Fruit fly (Drosophila melanogaster) whole organism, embryonic: ENCODE results near the gene Eip63E.

ENCODE experiments used
- CG10462 ChIP-seq: fragments of 200-800 bp; sonication (Bioruptor generic); optimal IDR thresholded peaks from 2 replicates; lab custom pipeline; 2016; ENCODE audit warnings: missing biosample characterization, missing genetic modification characterization
- CG10959 ChIP-seq: fragments of 200-800 bp; sonication (Bioruptor generic); IDR thresholded peaks from 2 replicates; pipeline ENCODE4 v1.3.6; 2022; ENCODE audit warnings: missing biosample characterization, missing genetic modification characterization
- CG13123 ChIP-seq: fragments of 200-800 bp; sonication (Bioruptor generic); optimal IDR thresholded peaks from 2 replicates; lab custom pipeline; 2016; ENCODE audit warnings: missing biosample characterization, missing genetic modification characterization
- CG13424 ChIP-seq: fragments of 200-800 bp; sonication (Bioruptor generic); optimal IDR thresholded peaks from 2 replicates; lab custom pipeline; 2019; ENCODE audit warnings: missing biosample characterization, mild to moderate bottlenecking, missing genetic modification characterization, moderate library complexity
- CG14441 ChIP-seq: fragments of 200-800 bp; sonication (Bioruptor generic); IDR thresholded peaks from 2 replicates; pipeline ENCODE4 v1.3.6; 2022; ENCODE audit warnings: missing biosample characterization, missing genetic modification characterization
- CG15269 ChIP-seq: fragments of 200-800 bp; sonication (Bioruptor generic); optimal IDR thresholded peaks from 2 replicates; lab custom pipeline; 2018; ENCODE audit warnings: missing biosample characterization, mild to moderate bottlenecking, missing genetic modification characterization, moderate library complexity
- CG16813 ChIP-seq: fragments of 200-800 bp; sonication (Bioruptor generic); IDR thresholded peaks from 3 replicates; pipeline ENCODE4 v1.3.6; 2022; ENCODE audit warnings: missing biosample characterization, missing genetic modification characterization; ENCODE audit not compliant: partially characterized antibody
- CG17328 ChIP-seq: fragments of 200-800 bp; sonication (Bioruptor generic); IDR thresholded peaks from 2 replicates; pipeline ENCODE4 v1.3.6; 2022; ENCODE audit warnings: missing biosample characterization, missing genetic modification characterization
- CG17568 ChIP-seq: fragments of 200-800 bp; sonication (Bioruptor generic); optimal IDR thresholded peaks from 2 replicates; lab custom pipeline; 2018; ENCODE audit warnings: missing biosample characterization, mild to moderate bottlenecking, missing genetic modification characterization, moderate library complexity
- CG18262 ChIP-seq: fragments of 200-800 bp; optimal IDR thresholded peaks from 3 replicates; lab custom pipeline; 2019; ENCODE audit warnings: missing biosample characterization, mild to moderate bottlenecking, missing genetic modification characterization, moderate library complexity
- CG18619 ChIP-seq: fragments of 200-800 bp; sonication (Bioruptor generic); optimal IDR thresholded peaks from 3 replicates; lab custom pipeline; 2017; ENCODE audit warnings: missing biosample characterization, mild to moderate bottlenecking, missing genetic modification characterization
- CG2712 ChIP-seq: fragments of 200-800 bp; optimal IDR thresholded peaks from 3 replicates; lab custom pipeline; 2019; ENCODE audit warnings: missing biosample characterization, mild to moderate bottlenecking, missing genetic modification characterization, moderate library complexity
- CG32767 ChIP-seq: fragments of 200-800 bp; sonication (Bioruptor generic); IDR thresholded peaks from 2 replicates; pipeline ENCODE4 v1.3.6; 2022; ENCODE audit warnings: missing biosample characterization, missing genetic modification characterization
- CG3281 ChIP-seq: fragments of 200-800 bp; sonication (Bioruptor generic); optimal IDR thresholded peaks from 3 replicates; lab custom pipeline; 2017; ENCODE audit warnings: missing biosample characterization, mild to moderate bottlenecking, missing genetic modification characterization
- CG42726 ChIP-seq: fragments of 200-800 bp; sonication (Bioruptor generic); IDR thresholded peaks from 2 replicates; pipeline ENCODE4 v1.3.6; 2022; ENCODE audit warnings: missing biosample characterization, missing genetic modification characterization; ENCODE audit not compliant: partially characterized antibody
- CG4820 ChIP-seq: fragments of 200-800 bp; sonication (Bioruptor generic); optimal IDR thresholded peaks from 3 replicates; lab custom pipeline; 2016; ENCODE audit warnings: missing biosample characterization, missing genetic modification characterization
- CG6272 ChIP-seq: fragments of 200-800 bp; sonication (Bioruptor generic); IDR thresholded peaks from 2 replicates; pipeline ENCODE4 v1.3.6; 2022; ENCODE audit warnings: missing biosample characterization, missing genetic modification characterization
- CG6654 ChIP-seq: fragments of 200-800 bp; sonication (Bioruptor generic); optimal IDR thresholded peaks from 2 replicates; lab custom pipeline; 2017; ENCODE audit warnings: missing biosample characterization, mild to moderate bottlenecking, missing genetic modification characterization
- CG7357 ChIP-seq: fragments of 200-800 bp; sonication (Bioruptor generic); IDR thresholded peaks from 3 replicates; pipeline ENCODE4 v1.3.6; 2022; ENCODE audit warnings: missing biosample characterization, missing genetic modification characterization
- CG8359 ChIP-seq: fragments of 200-800 bp; sonication (Bioruptor generic); optimal IDR thresholded peaks from 2 replicates; lab custom pipeline; 2017; ENCODE audit warnings: missing biosample characterization, mild to moderate bottlenecking, missing genetic modification characterization, borderline replicate concordance
- CG9876 ChIP-seq: fragments of 200-800 bp; sonication (Bioruptor generic); optimal IDR thresholded peaks from 2 replicates; lab custom pipeline; 2016; ENCODE audit warnings: missing biosample characterization, missing genetic modification characterization
- Dad ChIP-seq: fragments of 200-800 bp; sonication (Bioruptor generic); optimal IDR thresholded peaks from 3 replicates; lab custom pipeline; 2016; ENCODE audit warnings: missing biosample characterization, missing genetic modification characterization
- Gsc ChIP-seq: fragments of 200-800 bp; sonication (Bioruptor generic); IDR thresholded peaks from 2 replicates; pipeline ENCODE4 v1.3.6; 2022; ENCODE audit warnings: missing biosample characterization, missing genetic modification characterization
- HLHmδ ChIP-seq: fragments of 200-800 bp; sonication (Bioruptor generic); optimal IDR thresholded peaks from 2 replicates; lab custom pipeline; 2018; ENCODE audit warnings: missing biosample characterization, mild to moderate bottlenecking, missing genetic modification characterization, moderate library complexity
- HmgD ChIP-seq: fragments of 200-800 bp; sonication (Bioruptor generic); optimal IDR thresholded peaks from 3 replicates; lab custom pipeline; 2016; ENCODE audit warnings: missing biosample characterization, missing genetic modification characterization
- Hr51 ChIP-seq, 2 experiments: fragments of 200-800 bp; sonication (Bioruptor generic); optimal IDR thresholded peaks; 2 replicates in 1 of 2; 3 replicates in 1 of 2; lab custom pipeline; 2016 to 2018; ENCODE audit warnings: missing biosample characterization in 2 of 2, missing genetic modification characterization in 2 of 2, mild to moderate bottlenecking in 1 of 2, moderate library complexity in 1 of 2
- Hsf ChIP-seq: fragments of 200-800 bp; sonication (Bioruptor generic); optimal IDR thresholded peaks from 3 replicates; lab custom pipeline; 2016; ENCODE audit warnings: missing biosample characterization, missing genetic modification characterization
- Kr ChIP-seq: fragments of 200-800 bp; sonication (Bioruptor generic); optimal IDR thresholded peaks from 2 replicates; lab custom pipeline; 2017; ENCODE audit warnings: missing biosample characterization, mild to moderate bottlenecking, missing genetic modification characterization
- Nf-YA ChIP-seq: fragments of 200-800 bp; sonication (Bioruptor generic); IDR thresholded peaks from 2 replicates; pipeline ENCODE4 v1.3.6; 2022; ENCODE audit warnings: missing biosample characterization, missing genetic modification characterization
- PHDP ChIP-seq: fragments of 200-800 bp; sonication (Bioruptor generic); optimal IDR thresholded peaks from 3 replicates; lab custom pipeline; 2018; ENCODE audit warnings: missing biosample characterization, mild to moderate bottlenecking, missing genetic modification characterization, moderate library complexity
- Ravus ChIP-seq: fragments of 200-800 bp; sonication (Bioruptor generic); IDR thresholded peaks from 2 replicates; pipeline ENCODE4 v1.3.6; 2022; ENCODE audit warnings: missing biosample characterization, missing genetic modification characterization
- Scr ChIP-seq: fragments of 200-800 bp; sonication (Bioruptor generic); IDR thresholded peaks from 2 replicates; pipeline ENCODE4 v1.3.6; 2022; ENCODE audit warnings: missing biosample characterization, missing genetic modification characterization; ENCODE audit not compliant: partially characterized antibody
- TFAM ChIP-seq: fragments of 200-800 bp; sonication (Bioruptor generic); optimal IDR thresholded peaks from 2 replicates; lab custom pipeline; 2017; ENCODE audit warnings: missing biosample characterization, missing genetic modification characterization, inconsistent platforms
- bcd ChIP-seq: fragments of 200-800 bp; sonication (Bioruptor generic); optimal IDR thresholded peaks from 2 replicates; lab custom pipeline; 2017; ENCODE audit warnings: missing biosample characterization, mild to moderate bottlenecking, missing genetic modification characterization
- ci ChIP-seq: fragments of 200-800 bp; sonication (Bioruptor generic); IDR thresholded peaks from 3 replicates; pipeline ENCODE4 v1.3.6; 2022; ENCODE audit warnings: missing biosample characterization, missing genetic modification characterization
- dm ChIP-seq: fragments of 200-800 bp; sonication (Bioruptor generic); optimal IDR thresholded peaks from 3 replicates; lab custom pipeline; 2016; ENCODE audit warnings: missing biosample characterization, missing genetic modification characterization
- ems ChIP-seq: fragments of 200-800 bp; sonication (Bioruptor generic); optimal IDR thresholded peaks from 3 replicates; lab custom pipeline; 2016; ENCODE audit warnings: missing biosample characterization, missing genetic modification characterization
- esg ChIP-seq: fragments of 200-800 bp; sonication (Bioruptor generic); conservative IDR thresholded peaks from 2 replicates; pipeline ENCODE4 v1.3.6; 2022; ENCODE audit warnings: missing biosample characterization, missing genetic modification characterization
- ewg ChIP-seq: fragments of 200-800 bp; sonication (Bioruptor generic); optimal IDR thresholded peaks from 3 replicates; lab custom pipeline; 2017; ENCODE audit warnings: mild to moderate bottlenecking, missing biosample characterization, missing genetic modification reagents, missing genetic modification characterization
- fd64A ChIP-seq: fragments of 200-800 bp; sonication (Bioruptor generic); optimal IDR thresholded peaks from 3 replicates; lab custom pipeline; 2018; ENCODE audit warnings: missing biosample characterization, mild to moderate bottlenecking, missing genetic modification characterization
- fu2 ChIP-seq: fragments of 200-800 bp; sonication (Bioruptor generic); optimal IDR thresholded peaks from 2 replicates; lab custom pipeline; 2016; ENCODE audit warnings: missing biosample characterization, missing genetic modification characterization
- gce ChIP-seq: fragments of 200-800 bp; sonication (Bioruptor generic); IDR thresholded peaks from 3 replicates; pipeline ENCODE4 v1.3.6; 2022; ENCODE audit warnings: missing biosample characterization, missing genetic modification characterization
- gsb ChIP-seq: fragments of 200-800 bp; sonication (Bioruptor generic); IDR thresholded peaks from 2 replicates; pipeline ENCODE4 v1.3.6; 2022; ENCODE audit warnings: missing biosample characterization, missing genetic modification characterization
- gt ChIP-seq: fragments of 200-800 bp; sonication (Bioruptor generic); IDR thresholded peaks from 2 replicates; pipeline ENCODE4 v1.3.6; 2022; ENCODE audit warnings: missing biosample characterization, missing genetic modification characterization
- hth ChIP-seq: fragments of >200 bp; optimal IDR thresholded peaks from 2 replicates; lab custom pipeline; 2017; ENCODE audit warnings: inconsistent platforms
- lov ChIP-seq, 2 experiments: fragments of 200-800 bp in 1 of 2; fragments of >200 bp in 1 of 2; sonication (Bioruptor generic) in 1 of 2; IDR thresholded peaks in 1 of 2; optimal IDR thresholded peaks in 1 of 2; 2 replicates in 1 of 2; 3 replicates in 1 of 2; pipeline versions ENCODE4 v1.3.6 to Lab custom; 2017 to 2022; ENCODE audit warnings: missing biosample characterization in 1 of 2, missing genetic modification characterization in 1 of 2
- ranshi ChIP-seq: fragments of 200-800 bp; sonication (Bioruptor generic); IDR thresholded peaks from 2 replicates; pipeline ENCODE4 v1.3.6; 2022; ENCODE audit warnings: missing biosample characterization, missing genetic modification characterization
- slp2 ChIP-seq: fragments of 200-800 bp; sonication (Bioruptor generic); optimal IDR thresholded peaks from 2 replicates; lab custom pipeline; 2016; ENCODE audit warnings: missing biosample characterization, missing genetic modification characterization
- vnd ChIP-seq: fragments of 200-800 bp; sonication (Bioruptor generic); IDR thresholded peaks from 3 replicates; pipeline ENCODE4 v1.3.6; 2022; ENCODE audit warnings: missing biosample characterization, missing genetic modification characterization; ENCODE audit not compliant: partially characterized antibody
- wdn ChIP-seq: fragments of 200-800 bp; sonication (Bioruptor generic); IDR thresholded peaks from 2 replicates; pipeline ENCODE4 v1.3.6; 2022; ENCODE audit warnings: missing biosample characterization, missing genetic modification characterization

The Eip63E gene

DNA sequence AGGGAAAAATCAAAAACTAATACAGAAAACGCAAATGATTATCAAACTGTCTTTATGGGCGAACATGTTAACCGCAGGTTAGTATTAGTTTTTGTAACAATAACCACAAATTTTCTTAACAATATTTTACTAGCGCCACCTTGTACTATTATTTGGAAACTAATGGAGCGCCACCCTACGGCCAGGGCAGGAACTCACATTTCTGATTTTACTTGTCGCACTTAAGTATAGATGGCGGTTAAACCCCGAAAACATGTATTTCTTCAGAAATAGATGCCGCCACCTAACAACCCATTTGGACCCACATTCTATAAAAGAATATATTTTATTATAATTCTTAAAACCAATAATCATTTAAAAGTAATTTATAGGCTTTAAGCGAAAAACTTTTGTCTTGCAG lies 100.8 kb downstream of the Eip63E start (continued):
- TF ChIP-seq CG9876 (GFP tag; lab: Kevin White, UChicago) = peak; percentile 86
- TF ChIP-seq CG6272 (GFP tag; lab: Robert Waterston, UW) = peak; percentile 59
- TF ChIP-seq CG13424 (tag; lab: Kevin White, UChicago) = peak; percentile 69
- peak; percentile 76 for TF ChIP-seq slp2 (GFP tag; lab: Kevin White, UChicago)
- TF ChIP-seq Ravus (GFP tag; lab: Robert Waterston, UW) = no peak
- TF ChIP-seq CG8359 (GFP tag; lab: Kevin White, UChicago) = peak; percentile 15
- peak; percentile 90 for TF ChIP-seq Hsf (GFP tag; lab: Kevin White, UChicago)
- peak; percentile 20 for TF ChIP-seq TFAM (GFP tag; lab: Kevin White, UChicago)
- peak; percentile 74 for TF ChIP-seq CG15269 (tag; lab: Kevin White, UChicago)
- TF ChIP-seq esg = peak; percentile 55
- TF ChIP-seq ems (GFP tag; lab: Kevin White, UChicago) = no peak
- no peak for TF ChIP-seq CG32767
- peak; percentile 48 for TF ChIP-seq CG10462
- TF ChIP-seq hth = no peak
- TF ChIP-seq CG13123 (GFP tag; lab: Kevin White, UChicago) = peak; percentile 33
- peak; percentile 67 for TF ChIP-seq gsb
- peak; percentile 84 for TF ChIP-seq CG2712 (tag; lab: Kevin White, UChicago)
- TF ChIP-seq CG3281 = peak; percentile 31
- peak; percentile 88 for TF ChIP-seq CG42726 (GFP tag; lab: Robert Waterston, UW)
- no peak for TF ChIP-seq CG16813 (GFP tag; lab: Robert Waterston, UW)
- peak; percentile 64; the same call in 1 of the 2 replicates for TF ChIP-seq wdn (GFP tag; lab: Robert Waterston, UW)
- TF ChIP-seq CG14441 (GFP tag; lab: Robert Waterston, UW) = peak; percentile 87
- peak; percentile 35 for TF ChIP-seq CG17568 (GFP tag; lab: Kevin White, UChicago)
- TF ChIP-seq HLHmδ (GFP tag; lab: Kevin White, UChicago) = no peak
- peak; percentile 48 for TF ChIP-seq ewg (GFP tag; lab: Kevin White, UChicago)
- no peak for TF ChIP-seq lov (optimal IDR thresholded peaks at IDR 0.05; lab: Kevin White, UChicago)
- peak; percentile 70 for TF ChIP-seq lov (GFP tag; IDR thresholded peaks at IDR 0.05; lab: Robert Waterston, UW)
- no peak for TF ChIP-seq fd64A (GFP tag; lab: Kevin White, UChicago)
- TF ChIP-seq vnd (GFP tag; lab: Robert Waterston, UW) = no peak
- TF ChIP-seq CG18262 (tag; lab: Kevin White, UChicago) = peak; percentile 73
- peak; percentile 78 for TF ChIP-seq PHDP (tag; lab: Kevin White, UChicago)
- no peak for TF ChIP-seq Gsc (GFP tag; lab: Robert Waterston, UW)
- peak; percentile 51 for TF ChIP-seq HmgD (GFP tag; lab: Kevin White, UChicago)
- TF ChIP-seq Scr (GFP tag; lab: Robert Waterston, UW) = peak; percentile 26; the same call in 1 of the 2 replicates
- peak; percentile 70 for TF ChIP-seq CG18619 (GFP tag; lab: Kevin White, UChicago)
- TF ChIP-seq CG6654 = peak; percentile 59
- peak; percentile 81 for TF ChIP-seq bcd (GFP tag; lab: Kevin White, UChicago)
- TF ChIP-seq dm (GFP tag; lab: Kevin White, UChicago) = peak; percentile 22
- peak; percentile 64 to 69 for TF ChIP-seq Hr51 (GFP tag; optimal IDR thresholded peaks at IDR 0.05; lab: Kevin White, UChicago)
- TF ChIP-seq gce (GFP tag; lab: Robert Waterston, UW) = 0 out of 3 replicates have a peak, but pooled peaks have one; percentile 43
- TF ChIP-seq Nf-YA = 0 out of 2 replicates have a peak, but pooled peaks have one; percentile 35
- TF ChIP-seq gt (GFP tag; lab: Robert Waterston, UW) = no peak; the same call in 1 of the 2 replicates
- peak; percentile 69 for TF ChIP-seq fu2
- no peak for TF ChIP-seq Kr (GFP tag; lab: Kevin White, UChicago)
- TF ChIP-seq Dad (GFP tag; lab: Kevin White, UChicago) = peak; percentile 64
- TF ChIP-seq CG4820 = peak; percentile 78
- TF ChIP-seq CG7357 (GFP tag; lab: Robert Waterston, UW) = peak; percentile 50; the same call in 1 of the 3 replicates
- TF ChIP-seq ranshi (GFP tag; lab: Robert Waterston, UW) = peak; percentile 51; the same call in 1 of the 2 replicates
- TF ChIP-seq CG17328 (GFP tag; lab: Robert Waterston, UW) = peak; percentile 73
- TF ChIP-seq ci (GFP tag; lab: Robert Waterston, UW) = peak; percentile 92
- peak; percentile 85 for TF ChIP-seq CG10959 (GFP tag; lab: Robert Waterston, UW)
